Fruit fly (Drosophila melanogaster): ENCODE data around the gene Pmi.
A peak's percentile ranks its signal among the peaks of the same experiment; 100 is the strongest.

Pmi gene

DNA sequence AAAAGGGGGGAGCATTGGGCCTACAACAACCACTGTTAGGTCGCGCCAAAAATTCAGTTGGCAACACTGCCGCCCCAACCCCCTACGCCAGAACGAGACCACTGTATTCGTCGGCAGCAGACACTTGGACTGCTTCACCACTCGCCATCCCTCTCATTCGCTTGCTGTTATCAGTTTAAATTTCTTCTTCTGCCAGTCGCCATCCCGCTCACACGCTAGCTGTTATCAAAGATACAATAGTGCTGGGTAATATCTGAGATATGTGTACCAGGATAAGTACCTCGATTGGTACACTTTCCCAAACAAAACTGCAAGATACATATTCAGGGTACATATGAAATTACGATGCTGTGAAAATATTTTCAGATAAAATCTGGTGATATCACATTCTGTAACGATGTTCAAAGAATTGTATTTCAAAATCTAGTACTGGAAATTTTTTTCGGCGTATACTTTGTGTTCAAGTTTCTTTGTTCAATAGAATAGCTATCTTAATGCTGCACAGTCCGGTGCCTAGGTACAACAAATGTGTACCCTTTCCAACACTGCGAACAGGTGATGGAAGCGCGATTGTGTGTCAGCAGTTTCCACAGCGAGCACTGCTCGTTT, 8.9 kb upstream of the Pmi start (continued):
- TF ChIP-seq Hr39 (optimal IDR thresholded peaks at IDR 0.05), result no peak
- TF ChIP-seq CG17328 (GFP tag; IDR thresholded peaks at IDR 0.05), result peak; percentile 62
- peak; percentile 85 for TF ChIP-seq nerfin-1 (tag; optimal IDR thresholded peaks at IDR 0.05)
- TF ChIP-seq CrebB (tag; optimal IDR thresholded peaks at IDR 0.05), result peak; percentile 85
- peak; percentile 87 for TF ChIP-seq Oli (tag; optimal IDR thresholded peaks at IDR 0.05)
- no peak for TF ChIP-seq eve (GFP tag; optimal IDR thresholded peaks at IDR 0.05)
- TF ChIP-seq sob (GFP tag; IDR thresholded peaks at IDR 0.05), result peak; percentile 71
- peak; percentile 15 for TF ChIP-seq bigmax (GFP tag; optimal IDR thresholded peaks at IDR 0.05)
- no peak for TF ChIP-seq Lpt (GFP tag; optimal IDR thresholded peaks at IDR 0.05)
- peak; percentile 74 for TF ChIP-seq CG2202 (tag; optimal IDR thresholded peaks at IDR 0.05)
- TF ChIP-seq croc (GFP tag; conservative IDR thresholded peaks at IDR 0.05), result peak; percentile 48
- TF ChIP-seq pfk (GFP tag; optimal IDR thresholded peaks at IDR 0.05), result peak; percentile 28
- peak; percentile 44; the same call in 1 of the 2 replicates for TF ChIP-seq amos (GFP tag; IDR thresholded peaks at IDR 0.05; ENCODE audit: partially characterized antibody)
- TF ChIP-seq ken (GFP tag; IDR thresholded peaks at IDR 0.05), result 0 out of 3 replicates have a peak, but pooled peaks have one; percentile 40

DNA sequence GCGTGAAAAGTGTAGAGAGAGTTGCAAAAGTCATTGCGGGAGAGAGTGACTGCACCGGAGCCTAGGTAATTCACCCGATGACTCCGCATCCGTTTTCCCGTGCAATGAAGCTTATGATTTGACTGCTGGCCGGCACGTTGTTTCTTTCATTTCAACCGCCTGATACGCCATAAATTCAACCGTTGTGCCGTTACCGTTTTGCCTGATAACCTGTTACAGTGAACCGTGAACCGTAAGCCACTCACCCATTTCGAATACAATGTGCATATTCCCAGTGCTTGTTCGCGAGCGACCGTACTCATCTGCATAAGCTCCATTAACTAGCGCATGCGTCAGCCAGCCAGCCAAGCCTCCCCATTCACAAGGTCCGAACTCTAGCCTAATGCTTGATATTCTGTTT, 5.1 kb upstream of the Pmi start:
- TF ChIP-seq CG13775 (GFP tag; optimal IDR thresholded peaks at IDR 0.05), result no peak
- no peak for TF ChIP-seq CG5245 (GFP tag; optimal IDR thresholded peaks at IDR 0.05)
- TF ChIP-seq ewg (GFP tag; optimal IDR thresholded peaks at IDR 0.05), result peak; percentile 16
- no peak for TF ChIP-seq nerfin-1 (tag; optimal IDR thresholded peaks at IDR 0.05)
- no peak for TF ChIP-seq Aef1 (GFP tag; IDR thresholded peaks at IDR 0.05)
- no peak for TF ChIP-seq emc (GFP tag; optimal IDR thresholded peaks at IDR 0.05)
- TF ChIP-seq CG13894 (tag; optimal IDR thresholded peaks at IDR 0.05), result no peak

DNA sequence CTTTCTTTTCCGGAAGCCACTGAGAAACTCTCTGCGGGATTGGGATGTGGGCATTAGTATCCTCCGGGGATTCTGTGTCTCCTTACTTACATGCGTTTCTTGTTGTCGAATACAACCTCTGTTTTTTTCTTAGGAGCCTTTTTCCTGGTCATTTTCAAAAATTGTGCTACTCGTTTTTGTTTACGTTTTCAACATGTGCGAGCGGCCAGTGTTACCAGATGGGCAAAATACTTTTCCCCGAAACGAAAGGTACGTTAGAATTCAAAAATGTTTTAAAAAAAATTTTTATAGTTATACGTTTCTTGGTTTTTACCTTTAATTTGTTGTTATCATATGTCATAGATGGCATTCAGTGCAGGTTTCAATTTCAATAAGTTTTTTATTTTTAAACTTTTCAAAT, 2.7 kb upstream of the Pmi start, which contains the start of gene vito:
Gene vito (minus strand): TSS at position 220 of the 400 bp plus-strand sequence.
- TF ChIP-seq Ravus (GFP tag; IDR thresholded peaks at IDR 0.05) (no peak), z (GFP tag; IDR thresholded peaks at IDR 0.05) (no peak), kah (GFP tag; optimal IDR thresholded peaks at IDR 0.05) (no peak), Atf3 (GFP tag; optimal IDR thresholded peaks at IDR 0.05) (no peak), slbo (GFP tag; IDR thresholded peaks at IDR 0.05) (no peak), gro (GFP tag; optimal IDR thresholded peaks at IDR 0.05) (no peak), CG8388 (GFP tag; optimal IDR thresholded peaks at IDR 0.05) (no peak), CG1529 (GFP tag; optimal IDR thresholded peaks at IDR 0.05) (no peak), p53 (GFP tag; optimal IDR thresholded peaks at IDR 0.05) (no peak), CG7372 (GFP tag; IDR thresholded peaks at IDR 0.05) (no peak), Myb (GFP tag; optimal IDR thresholded peaks at IDR 0.05) (peak; percentile 90), Ptx1 (GFP tag; IDR thresholded peaks at IDR 0.05) (no peak), CG31388 (GFP tag; optimal IDR thresholded peaks at IDR 0.05) (no peak), HLH54F (GFP tag; optimal IDR thresholded peaks at IDR 0.05) (no peak), CG11723 (GFP tag; optimal IDR thresholded peaks at IDR 0.05) (no peak), gfzf (GFP tag; optimal IDR thresholded peaks at IDR 0.05) (peak; percentile 60), gt (GFP tag; IDR thresholded peaks at IDR 0.05) (no peak), CG9797 (GFP tag; optimal IDR thresholded peaks at IDR 0.05) (peak; percentile 15), da (GFP tag; optimal IDR thresholded peaks at IDR 0.05) (no peak), fd3F (GFP tag; optimal IDR thresholded peaks at IDR 0.05) (no peak), Dp (GFP tag; optimal IDR thresholded peaks at IDR 0.05) (peak; percentile 41), dm (GFP tag; optimal IDR thresholded peaks at IDR 0.05) (peak; percentile 70), CG6791 (GFP tag; IDR thresholded peaks at IDR 0.05; ENCODE audit: partially characterized antibody) (no peak), fd102C (GFP tag; optimal IDR thresholded peaks at IDR 0.05) (no peak), Kr (GFP tag; optimal IDR thresholded peaks at IDR 0.05) (no peak), ac (GFP tag; optimal IDR thresholded peaks at IDR 0.05) (no peak), so (GFP tag; IDR thresholded peaks at IDR 0.05) (no peak), CG12155 (GFP tag; optimal IDR thresholded peaks at IDR 0.05) (no peak), stwl (tag; optimal IDR thresholded peaks at IDR 0.05) (peak; percentile 10), Camta (GFP tag; optimal IDR thresholded peaks at IDR 0.05) (no peak)

Data from whole organism, embryonic.